Fruit fly (Drosophila melanogaster): ENCODE data around the gene CG33128.

dm6 chr2L:1509748-1510147 lies 15.9 kb downstream of the CG33128 start:
- TF ChIP-seq CG12942 (GFP tag; optimal IDR thresholded peaks at IDR 0.05) (no peak), CG11560 (tag; IDR thresholded peaks at IDR 0.05) (no peak), Dp (GFP tag; optimal IDR thresholded peaks at IDR 0.05) (no peak), CG6254 (GFP tag; optimal IDR thresholded peaks at IDR 0.05) (no peak), h (optimal IDR thresholded peaks at IDR 0.05) (no peak), tll (GFP tag; optimal IDR thresholded peaks at IDR 0.05) (no peak), Sox102F (GFP tag; optimal IDR thresholded peaks at IDR 0.05) (no peak), odd (GFP tag; optimal IDR thresholded peaks at IDR 0.05) (no peak), lola (GFP tag; optimal IDR thresholded peaks at IDR 0.05) (no peak)
